Worm (Caenorhabditis elegans): ENCODE data around the gene R03H10.6.
A peak's percentile ranks its signal among the peaks of the same experiment; 100 is the strongest.

R03H10.6 gene

DNA sequence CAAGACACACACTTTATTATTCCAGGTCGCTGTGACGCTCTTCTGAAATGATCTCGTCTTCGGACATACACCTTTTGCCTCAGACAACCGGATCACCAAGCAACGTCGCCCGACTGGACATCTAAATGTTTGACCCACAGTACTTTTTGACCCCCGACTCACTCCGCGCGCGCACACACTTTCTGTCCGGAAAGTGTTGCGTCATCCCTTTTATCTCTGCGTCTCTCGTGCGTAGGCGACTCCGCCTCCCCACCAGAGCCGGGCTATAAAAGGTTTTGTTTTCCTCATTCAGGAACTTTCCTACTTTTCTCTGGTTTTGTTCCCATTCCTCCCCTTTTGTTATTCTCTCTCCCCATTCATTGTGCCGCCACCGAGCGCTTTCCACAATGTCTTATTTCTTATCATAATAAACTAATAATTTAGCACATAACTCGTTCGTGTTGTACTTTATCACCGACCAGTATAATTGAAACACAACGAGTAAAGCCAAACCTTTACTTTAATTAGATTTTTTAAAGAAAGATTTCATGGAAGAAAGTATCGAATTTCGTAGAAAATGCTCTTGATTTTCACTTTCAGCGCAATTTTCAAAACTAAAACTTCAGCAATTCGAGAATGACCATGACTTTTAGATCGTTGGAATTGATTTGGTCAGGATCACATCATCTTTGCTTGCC is 35.9 kb upstream of the R03H10.6 start, which contains the start of gene F31D5.6:
F31D5.6 (plus strand) TSS at position 627 of the 677 bp plus-strand sequence.
- TF ChIP-seq unc-55 (GFP tag; optimal IDR thresholded peaks at IDR 0.05) (no peak), nhr-11 (tag; optimal IDR thresholded peaks at IDR 0.05) (no peak), elt-1 (tag; optimal IDR thresholded peaks at IDR 0.05) (no peak), nhr-6 (tag; optimal IDR thresholded peaks at IDR 0.05) (no peak), unc-39 (tag; optimal IDR thresholded peaks at IDR 0.05) (no peak), lsy-2 (tag; optimal IDR thresholded peaks at IDR 0.05) (no peak), gmeb-1 (tag; optimal IDR thresholded peaks at IDR 0.05) (no peak)

DNA sequence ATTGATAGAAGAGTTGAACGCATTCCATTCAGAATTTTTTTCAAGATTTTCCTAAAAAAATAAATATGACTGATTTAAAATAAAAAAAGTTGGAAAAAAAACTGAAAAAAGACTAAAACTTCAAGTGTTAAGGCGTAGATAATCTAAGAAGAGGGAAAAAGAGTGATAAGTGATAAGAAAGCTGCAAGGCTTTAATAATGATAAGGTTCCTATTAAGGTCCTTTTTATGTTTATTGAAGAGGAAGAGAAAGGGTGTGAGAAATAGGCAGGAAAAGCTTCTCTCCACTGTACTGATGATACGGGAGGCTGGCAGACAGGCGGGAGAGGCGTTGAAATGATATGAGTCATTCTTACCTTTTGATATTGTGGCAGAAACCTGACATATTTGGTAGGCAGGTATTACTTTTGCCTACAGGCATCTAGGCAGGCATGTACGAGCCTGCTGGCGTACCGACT is 30.5 kb upstream of the R03H10.6 start, which contains the start of gene mth-1:
mth-1 (minus strand) TSS at position 51 of the 456 bp plus-strand sequence.
- TF ChIP-seq fos-1 (tag; optimal IDR thresholded peaks at IDR 0.05) (peak; percentile 68), Y55F3AM.14 (GFP tag; optimal IDR thresholded peaks at IDR 0.05) (no peak)

DNA sequence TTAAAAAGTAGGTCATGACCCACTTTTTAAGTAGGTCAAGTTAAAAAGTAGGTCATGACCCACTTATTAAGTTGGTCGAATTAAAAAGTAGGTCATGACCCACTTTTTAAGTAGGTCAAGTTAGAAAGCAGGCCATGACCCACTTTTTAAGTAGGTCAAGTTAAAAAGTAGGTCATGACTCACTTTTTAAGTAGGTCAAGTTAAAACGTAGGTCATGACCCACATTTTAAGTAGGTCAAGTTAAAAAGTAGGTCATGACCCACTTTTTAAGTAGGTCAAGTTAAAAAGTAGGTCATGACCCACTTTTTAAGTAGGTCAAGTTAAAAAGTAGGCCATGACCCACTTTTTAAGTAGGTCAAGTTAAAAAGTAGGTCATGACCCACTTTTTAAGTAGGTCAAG is 29.3 kb upstream of the R03H10.6 start:
- TF ChIP-seq unc-55 (GFP tag; optimal IDR thresholded peaks at IDR 0.05) = peak; percentile 4

DNA sequence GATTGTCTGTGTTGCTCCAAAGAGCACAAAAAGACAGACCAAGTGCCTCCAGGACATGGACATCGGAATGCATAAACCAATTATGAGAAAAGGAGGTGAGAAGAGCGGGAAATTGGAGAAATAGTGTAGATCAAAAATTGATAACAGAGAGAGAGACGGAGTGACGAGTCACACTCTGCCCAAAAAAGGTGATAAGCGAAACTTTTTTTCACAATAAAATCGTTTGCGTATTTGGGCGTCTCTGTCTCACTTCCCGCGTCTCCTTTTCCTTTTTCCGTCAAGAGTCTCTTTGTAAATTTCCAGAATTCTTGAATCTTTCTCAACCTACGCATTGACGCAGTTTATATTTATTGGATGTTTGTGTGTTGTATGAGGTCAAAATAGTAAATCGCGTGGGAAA is 20.8 kb upstream of the R03H10.6 start, which contains the start of gene mth-2:
mth-2 (minus strand) TSS at position 188 of the 400 bp plus-strand sequence.
- TF ChIP-seq unc-55 (GFP tag; optimal IDR thresholded peaks at IDR 0.05) (no peak), lsy-2 (tag; optimal IDR thresholded peaks at IDR 0.05) (no peak), peb-1 (tag; optimal IDR thresholded peaks at IDR 0.05) (no peak), alr-1 (tag; optimal IDR thresholded peaks at IDR 0.05) (no peak), unc-62 (GFP tag; optimal IDR thresholded peaks at IDR 0.05) (no peak), snpc-4 (tag; optimal IDR thresholded peaks at IDR 0.05) (no peak), lin-11 (tag; optimal IDR thresholded peaks at IDR 0.05) (no peak), lin-39 (tag; optimal IDR thresholded peaks at IDR 0.05) (no peak), ztf-11 (tag; optimal IDR thresholded peaks at IDR 0.05) (no peak), dmd-4 (tag; optimal IDR thresholded peaks at IDR 0.05) (no peak), elt-3 (tag; optimal IDR thresholded peaks at IDR 0.05) (no peak), skn-1 (tag; optimal IDR thresholded peaks at IDR 0.05) (no peak), lin-13 (GFP tag; optimal IDR thresholded peaks at IDR 0.05) (no peak), F13H6.1 (tag; optimal IDR thresholded peaks at IDR 0.05) (peak; percentile 33), fos-1 (tag; optimal IDR thresholded peaks at IDR 0.05) (peak; percentile 88), nhr-23 (tag; optimal IDR thresholded peaks at IDR 0.05) (no peak), blmp-1 (tag; optimal IDR thresholded peaks at IDR 0.05; ENCODE audit: insufficient read depth) (no peak), mdl-1 (tag; optimal IDR thresholded peaks at IDR 0.05) (no peak), zag-1 (tag; optimal IDR thresholded peaks at IDR 0.05) (no peak), sma-9 (GFP tag; optimal IDR thresholded peaks at IDR 0.05) (peak; percentile 77), sma-9 (tag; optimal IDR thresholded peaks at IDR 0.05) (no peak), unc-39 (tag; optimal IDR thresholded peaks at IDR 0.05) (no peak), sma-3 (GFP tag; optimal IDR thresholded peaks at IDR 0.05) (no peak), nhr-6 (tag; optimal IDR thresholded peaks at IDR 0.05) (no peak), mab-5 (tag; optimal IDR thresholded peaks at IDR 0.05) (no peak), C34F6.9 (tag; optimal IDR thresholded peaks at IDR 0.05) (no peak), nhr-11 (tag; optimal IDR thresholded peaks at IDR 0.05) (no peak), sem-4 (tag; optimal IDR thresholded peaks at IDR 0.05) (no peak), ztf-4 (tag; optimal IDR thresholded peaks at IDR 0.05) (no peak), nhr-237 (tag; optimal IDR thresholded peaks at IDR 0.05) (no peak), nhr-12 (tag; optimal IDR thresholded peaks at IDR 0.05) (no peak), nhr-129 (tag; optimal IDR thresholded peaks at IDR 0.05) (no peak), nhr-10 (tag; optimal IDR thresholded peaks at IDR 0.05) (no peak), crh-2 (tag; optimal IDR thresholded peaks at IDR 0.05) (peak; percentile 12), gmeb-1 (tag; optimal IDR thresholded peaks at IDR 0.05) (peak; percentile 24), egl-27 (tag; optimal IDR thresholded peaks at IDR 0.05) (no peak), elt-1 (tag; optimal IDR thresholded peaks at IDR 0.05) (no peak), nhr-25 (tag; optimal IDR thresholded peaks at IDR 0.05) (no peak), nhr-21 (tag; optimal IDR thresholded peaks at IDR 0.05) (no peak), nhr-77 (tag; optimal IDR thresholded peaks at IDR 0.05) (no peak), ztf-1 (GFP tag; conservative IDR thresholded peaks at IDR 0.05) (no peak)
